Worm (Caenorhabditis elegans) whole organism, midembryonic: ENCODE measurements around the gene C33D9.6.
"Not testable (repeated sequence)": the region's sequence is repeated elsewhere in the genome, so short reads cannot be mapped to it uniquely, and the experiment has no call there.

Experiments
- T22C8.4 ChIP-seq: fragments of 200-800 bp; sonication (Bioruptor generic); IDR thresholded peaks from 2 replicates; pipeline ENCODE4 v1.3.6; 2022; ENCODE audit warnings: missing genetic modification characterization, missing compliant biosample characterization
- cog-1 ChIP-seq: sonication (generic microtip); optimal IDR thresholded peaks from 2 replicates; lab custom pipeline; 2016; ENCODE audit warnings: missing genetic modification characterization, missing compliant biosample characterization
- flt-1 ChIP-seq: fragments of 200-800 bp; sonication (Bioruptor generic); IDR thresholded peaks from 2 replicates; pipeline ENCODE4 v1.3.6; 2022; ENCODE audit warnings: missing genetic modification characterization, missing compliant biosample characterization
- klf-2 ChIP-seq: fragments of 200-800 bp; sonication (Bioruptor generic); conservative IDR thresholded peaks from 2 replicates; pipeline ENCODE4 v1.3.6; 2022; ENCODE audit warnings: missing genetic modification reagents, missing genetic modification characterization, missing compliant biosample characterization
- med-1 ChIP-seq: sonication (generic microtip); optimal IDR thresholded peaks from 2 replicates; lab custom pipeline; 2017; ENCODE audit warnings: missing genetic modification characterization, mild to moderate bottlenecking, missing compliant biosample characterization, antibody characterized with exemption, missing genetic modification reagents; ENCODE audit not compliant: insufficient read depth
- ref-1 ChIP-seq: fragments of 200-800 bp; sonication (Bioruptor generic); conservative IDR thresholded peaks from 2 replicates; pipeline ENCODE4 v1.3.6; 2022; ENCODE audit warnings: missing genetic modification reagents, missing genetic modification characterization, missing compliant biosample characterization
- tab-1 ChIP-seq: fragments of 200-800 bp; sonication (Bioruptor generic); IDR thresholded peaks from 2 replicates; pipeline ENCODE4 v1.3.6; 2022; ENCODE audit warnings: missing genetic modification characterization, missing compliant biosample characterization
- ztf-23 ChIP-seq: fragments of 200-800 bp; sonication (Bioruptor generic); IDR thresholded peaks from 2 replicates; pipeline ENCODE4 v1.3.6; 2022; ENCODE audit warnings: missing genetic modification reagents, missing genetic modification characterization, missing compliant biosample characterization
- ztf-29 ChIP-seq: fragments of 200-800 bp; sonication (Bioruptor generic); IDR thresholded peaks from 2 replicates; pipeline ENCODE4 v1.3.6; 2022; ENCODE audit warnings: missing genetic modification reagents, missing genetic modification characterization, missing compliant biosample characterization

The C33D9.6 gene

DNA sequence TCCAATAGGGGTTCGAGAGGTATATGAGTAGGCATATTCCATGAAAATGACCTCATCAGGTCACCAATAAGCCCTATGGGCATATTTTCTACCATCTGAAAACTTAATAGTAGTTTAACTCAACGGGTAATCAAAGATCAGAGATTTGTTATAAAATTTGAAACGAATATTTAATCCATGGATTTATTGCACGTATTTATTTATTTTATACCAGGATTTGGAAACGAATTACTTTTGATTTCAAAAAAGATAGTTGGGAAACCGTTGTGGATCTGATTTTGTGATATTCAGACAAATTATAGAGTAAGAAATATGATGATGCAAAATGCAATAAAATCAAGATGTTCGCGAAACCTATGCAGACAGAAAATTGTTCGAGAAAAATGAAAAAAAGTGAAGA lies 14.9 kb upstream of the C33D9.6 start, which contains the start of gene C33D9.3:
Gene C33D9.3 (minus strand): TSS at position 101 of the 400 bp plus-strand sequence.
- TF ChIP-seq ztf-23 (GFP tag; lab: Robert Waterston, UW) = no peak
- TF ChIP-seq klf-2 (GFP tag; lab: Robert Waterston, UW) = no peak

DNA sequence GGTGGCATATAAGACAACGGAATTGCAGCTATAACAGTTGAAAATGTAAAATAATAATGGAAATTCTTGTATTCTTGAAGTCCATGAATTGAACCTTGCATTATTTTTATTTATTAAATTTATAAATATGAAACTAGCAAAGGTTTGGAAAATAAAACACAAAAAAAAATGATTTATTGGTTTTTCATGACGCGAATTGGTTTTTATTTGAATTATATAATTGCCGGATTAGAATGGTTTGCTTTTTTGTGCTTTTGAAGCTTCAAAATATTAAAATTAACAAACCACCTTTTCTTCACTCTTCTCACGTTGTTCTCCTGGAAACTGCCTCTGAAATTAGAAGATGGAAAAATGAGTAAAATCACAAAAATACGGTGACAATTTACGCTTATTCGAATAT lies 12.2 kb upstream of the C33D9.6 start, which contains the start of gene sru-35:
Gene sru-35 (minus strand): TSS at position 101 of the 400 bp plus-strand sequence.
- TF ChIP-seq ref-1 (GFP tag; lab: Robert Waterston, UW) = no peak

DNA sequence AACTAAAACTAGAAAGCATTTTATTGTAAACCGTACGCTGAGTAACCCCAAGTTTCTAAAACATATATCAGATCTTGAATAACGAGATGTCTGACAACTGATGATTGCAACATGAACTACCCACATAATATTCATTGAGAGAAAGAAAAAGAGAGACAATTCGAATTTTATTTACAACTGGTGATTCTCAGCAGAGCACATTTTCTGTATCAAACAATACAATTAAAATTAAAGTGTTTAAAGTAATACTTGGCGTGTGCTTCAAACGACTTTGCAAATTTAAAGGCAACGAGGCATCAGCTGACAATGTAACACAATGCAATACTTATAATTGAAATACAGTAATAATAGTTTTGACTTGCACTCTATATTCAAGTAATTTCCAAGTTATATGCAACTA lies 10.1 kb upstream of the C33D9.6 start, which contains the start of gene C33D9.10:
Gene C33D9.10 (minus strand): TSS at position 101 of the 400 bp plus-strand sequence.
- not testable (repeated sequence) for TF ChIP-seq ref-1 (GFP tag; lab: Robert Waterston, UW); T22C8.4; ztf-23 (GFP tag; lab: Robert Waterston, UW)

DNA sequence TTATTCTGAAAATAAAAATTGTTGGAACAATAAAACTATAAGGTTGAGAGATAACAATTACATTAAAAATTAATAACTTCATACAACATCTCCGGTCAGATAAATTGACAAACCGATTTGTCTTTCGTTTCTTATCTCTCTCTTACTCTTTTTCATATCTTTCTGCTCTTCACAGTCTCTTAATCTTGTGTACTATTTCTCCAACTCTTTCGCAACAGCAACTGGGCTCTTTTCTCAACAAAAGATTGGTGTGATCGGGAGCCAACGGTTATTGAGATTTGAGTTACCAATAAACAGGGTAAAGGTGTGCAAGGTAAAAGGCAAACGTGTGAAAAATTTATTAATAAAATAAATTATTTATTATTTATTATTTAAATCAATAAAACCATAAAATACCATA lies 8.7 kb upstream of the C33D9.6 start, which contains the start of gene C33D9.8:
Gene C33D9.8 (minus strand): TSS at position 99 of the 400 bp plus-strand sequence.
- TF ChIP-seq tab-1 = no peak
- no peak for TF ChIP-seq T22C8.4
- no peak for TF ChIP-seq cog-1 (tag; lab: Kevin White, UChicago)
- TF ChIP-seq med-1 = no peak
- no peak for TF ChIP-seq klf-2 (GFP tag; lab: Robert Waterston, UW)
- TF ChIP-seq ztf-29 (GFP tag; lab: Robert Waterston, UW) = no peak
- TF ChIP-seq ref-1 (GFP tag; lab: Robert Waterston, UW) = no peak
- TF ChIP-seq ztf-23 (GFP tag; lab: Robert Waterston, UW) = no peak
- no peak for TF ChIP-seq flt-1 (GFP tag; lab: Robert Waterston, UW)

DNA sequence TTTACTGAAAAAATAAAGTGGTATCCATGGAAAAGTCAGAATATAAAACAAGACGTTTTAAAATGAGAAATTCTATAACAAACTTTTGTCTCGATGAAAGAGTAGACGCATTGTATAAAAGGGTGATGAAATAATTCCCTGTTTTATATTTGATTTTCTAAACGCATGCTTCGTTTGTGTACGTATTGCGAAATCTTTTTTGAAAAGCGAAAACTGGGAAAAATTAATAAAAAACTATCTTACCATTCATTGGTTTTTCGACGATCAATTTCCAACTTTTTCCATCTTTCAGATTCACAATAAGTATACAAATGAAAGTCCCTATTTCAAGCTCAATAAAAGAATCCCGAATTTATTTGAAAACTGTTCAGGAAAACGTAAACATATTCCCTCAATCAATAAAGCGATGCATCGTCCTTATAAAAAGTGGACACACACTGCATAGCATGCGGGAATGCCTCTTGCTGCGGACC lies 6.9 kb upstream of the C33D9.6 start, which contains the start of gene C33D9.13:
Gene C33D9.13 (minus strand): TSS at position 423 of the 473 bp plus-strand sequence.
- TF ChIP-seq T22C8.4 (no peak), flt-1 (GFP tag; lab: Robert Waterston, UW) (no peak), ref-1 (GFP tag; lab: Robert Waterston, UW) (no peak), ztf-23 (GFP tag; lab: Robert Waterston, UW) (no peak), cog-1 (tag; lab: Kevin White, UChicago) (no peak), tab-1 (no peak), klf-2 (GFP tag; lab: Robert Waterston, UW) (no peak)

DNA sequence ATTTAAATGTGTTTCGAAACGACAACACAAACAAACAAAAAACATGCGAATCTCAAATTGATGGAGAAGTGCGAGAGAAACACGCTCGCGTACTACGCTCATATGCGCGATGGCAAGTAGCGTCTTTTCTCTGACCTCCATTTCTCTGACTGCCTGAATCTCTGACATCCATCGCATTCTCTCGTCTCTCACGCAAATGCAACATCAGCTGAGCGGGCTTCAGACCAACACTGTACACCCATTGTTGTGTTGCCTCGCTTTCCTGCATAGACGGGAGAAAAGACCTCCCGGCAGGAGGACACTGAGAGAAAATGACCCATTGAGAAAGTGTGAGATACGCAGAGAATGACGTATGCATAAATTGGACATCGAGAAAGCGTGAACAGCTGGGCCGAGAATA lies 4.2 kb upstream of the C33D9.6 start:
- TF ChIP-seq ref-1 (GFP tag; lab: Robert Waterston, UW) (no peak), ztf-29 (GFP tag; lab: Robert Waterston, UW) (peak; percentile 92), cog-1 (tag; lab: Kevin White, UChicago) (peak; percentile 93), klf-2 (GFP tag; lab: Robert Waterston, UW) (no peak), ztf-23 (GFP tag; lab: Robert Waterston, UW) (no peak), tab-1 (0 out of 2 replicates have a peak, but pooled peaks have one; percentile 51), T22C8.4 (no peak), flt-1 (GFP tag; lab: Robert Waterston, UW) (peak; percentile 73), med-1 (no peak)

ce11 chrIV:8772800-8773256 lies 5.1 kb downstream of the C33D9.6 start, which contains the start of gene F20C5.6:
TSS of gene F20C5.6 (minus strand) at chrIV:8773206.
- TF ChIP-seq klf-2 (GFP tag; lab: Robert Waterston, UW) = no peak

ce11 chrIV:8769539-8769938 lies 8.4 kb downstream of the C33D9.6 start, which contains the start of gene F20C5.5:
TSS of gene F20C5.5 (minus strand) at chrIV:8769639.
- no peak for TF ChIP-seq flt-1 (GFP tag; lab: Robert Waterston, UW)
- no peak for TF ChIP-seq T22C8.4
- TF ChIP-seq klf-2 (GFP tag; lab: Robert Waterston, UW) = no peak
- TF ChIP-seq tab-1 = no peak
- no peak for TF ChIP-seq ztf-23 (GFP tag; lab: Robert Waterston, UW)
- TF ChIP-seq ref-1 (GFP tag; lab: Robert Waterston, UW) = no peak
- TF ChIP-seq med-1 = no peak
- no peak for TF ChIP-seq cog-1 (tag; lab: Kevin White, UChicago)
- no peak for TF ChIP-seq ztf-29 (GFP tag; lab: Robert Waterston, UW)

- TF ChIP-seq ztf-29 (GFP tag; lab: Robert Waterston, UW) (no peak), klf-2 (GFP tag; lab: Robert Waterston, UW) (no peak), med-1 (no peak), flt-1 (GFP tag; lab: Robert Waterston, UW) (no peak), tab-1 (no peak), cog-1 (tag; lab: Kevin White, UChicago) (no peak), ztf-23 (GFP tag; lab: Robert Waterston, UW) (no peak), T22C8.4 (no peak)
Observed at ce11 chrIV:8764567-8764966, 13.4 kb downstream of the C33D9.6 start, which contains the start of gene cdc-50.B. TSS of gene cdc-50.B (plus strand) at chrIV:8764867.

DNA sequence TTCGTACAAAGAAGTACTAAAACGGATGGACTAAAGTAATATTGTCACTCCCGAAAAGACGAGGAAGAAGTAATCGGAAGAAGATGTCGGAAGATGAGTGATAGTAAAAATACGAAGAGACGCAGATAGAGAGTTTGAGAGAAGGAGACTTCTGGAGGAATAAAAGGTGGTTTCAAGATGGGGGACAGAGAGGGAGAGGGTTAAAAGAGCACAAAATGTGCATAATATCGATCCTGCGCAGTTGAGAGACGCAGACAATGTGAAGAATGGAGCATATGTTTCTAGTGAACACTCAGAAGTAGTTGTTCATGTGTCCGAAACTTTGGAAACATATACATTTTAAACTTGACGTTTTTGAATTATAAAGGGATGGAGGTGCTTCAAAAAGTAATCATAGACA lies 15.5 kb downstream of the C33D9.6 start:
- no peak for TF ChIP-seq tab-1
- no peak for TF ChIP-seq ref-1 (GFP tag; lab: Robert Waterston, UW)
- peak; percentile 74 for TF ChIP-seq T22C8.4
- peak; percentile 47 for TF ChIP-seq cog-1 (tag; lab: Kevin White, UChicago)
- TF ChIP-seq ztf-23 (GFP tag; lab: Robert Waterston, UW) = no peak

- TF ChIP-seq ztf-23 (GFP tag; lab: Robert Waterston, UW) (no peak), med-1 (no peak), tab-1 (no peak), klf-2 (GFP tag; lab: Robert Waterston, UW) (no peak), ztf-29 (GFP tag; lab: Robert Waterston, UW) (no peak)
Observed at ce11 chrIV:8761896-8762295, 16.0 kb downstream of the C33D9.6 start, which contains the start of the genes F20C5.11 and klp-11. TSS of gene F20C5.11 (minus strand) at chrIV:8761996. TSS of gene klp-11 (minus strand) at chrIV:8762066.
